Fruit fly (Drosophila melanogaster) Kc167 (cell line): Measurements from ENCODE around the gene Roc1a.

Experiments used
- Myc ChIP-seq: fragments of >200 bp; optimal IDR thresholded peaks from 2 replicates; lab custom pipeline; 2017; ENCODE audit warnings: missing external identifiers
- Sin3A ChIP-seq: fragments of >200 bp; optimal IDR thresholded peaks from 2 replicates; lab custom pipeline; 2018; ENCODE audit warnings: missing external identifiers
- h ChIP-seq: fragments of >200 bp; optimal IDR thresholded peaks from 3 replicates; lab custom pipeline; 2018; ENCODE audit warnings: missing external identifiers
- insv ChIP-seq: fragments of >200 bp; optimal IDR thresholded peaks from 3 replicates; lab custom pipeline; 2018; ENCODE audit warnings: missing external identifiers
- psq ChIP-seq: fragments of >200 bp; optimal IDR thresholded peaks from 2 replicates; lab custom pipeline; 2017; ENCODE audit warnings: missing external identifiers
- ttk ChIP-seq: sonication (Bioruptor generic); optimal IDR thresholded peaks from 2 replicates; lab custom pipeline; 2017; ENCODE audit warnings: missing external identifiers

The Roc1a gene

DNA sequence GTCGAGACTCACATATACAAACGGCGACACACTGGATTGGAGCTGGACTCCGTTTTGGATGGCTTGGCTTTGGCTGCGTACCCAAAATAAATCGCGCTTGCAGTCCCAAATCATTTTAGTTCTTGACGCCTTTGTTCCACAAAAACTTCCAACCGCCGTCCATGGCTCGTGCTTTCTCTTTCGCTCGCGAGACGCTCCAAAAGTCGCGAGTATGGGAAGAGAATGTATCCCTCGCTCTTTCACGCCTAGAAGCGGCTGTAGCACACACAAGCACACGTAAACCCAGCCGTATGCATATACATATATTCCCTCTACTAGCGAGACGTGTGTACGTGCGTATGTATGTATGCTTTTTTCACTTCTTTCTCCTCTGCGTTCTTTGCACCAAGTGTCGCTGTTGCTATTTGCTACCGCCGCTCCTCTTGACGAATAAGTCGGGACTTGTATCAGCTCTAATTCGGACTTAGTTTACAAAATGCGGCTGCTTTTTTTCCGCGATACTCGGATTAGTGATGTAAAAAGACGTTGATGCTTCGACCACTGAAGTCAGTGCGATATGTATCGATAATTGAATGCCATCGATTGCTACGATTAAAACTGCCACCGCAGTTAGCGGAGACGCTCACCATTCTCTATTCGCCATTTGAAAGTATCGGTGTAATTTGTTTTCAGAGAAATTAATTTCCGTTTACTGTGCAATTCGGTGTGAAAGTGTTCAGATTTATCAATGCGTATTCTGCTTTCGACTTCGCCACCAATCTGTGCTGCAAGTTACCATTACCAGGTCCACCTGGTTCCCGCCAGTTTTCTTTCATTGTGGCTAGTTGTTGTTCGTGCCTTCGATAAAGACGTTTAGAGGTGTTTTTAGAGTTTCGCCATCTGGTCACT is 8.6 kb downstream of the Roc1a start, which contains the start of the genes Hmt4-20 and SkpA:
TSS of gene Hmt4-20 (minus strand) at position 542 of the 888 bp plus-strand sequence.
TSS of gene SkpA (plus strand) at position 623 of the 888 bp plus-strand sequence.
- TF ChIP-seq h (lab: Kevin White, UChicago) (no peak), Sin3A (lab: Kevin White, UChicago) (no peak), insv (lab: Kevin White, UChicago) (no peak), ttk (lab: Kevin White, UChicago) (no peak), Myc (lab: Kevin White, UChicago) (no peak), psq (lab: Kevin White, UChicago) (no peak)

DNA sequence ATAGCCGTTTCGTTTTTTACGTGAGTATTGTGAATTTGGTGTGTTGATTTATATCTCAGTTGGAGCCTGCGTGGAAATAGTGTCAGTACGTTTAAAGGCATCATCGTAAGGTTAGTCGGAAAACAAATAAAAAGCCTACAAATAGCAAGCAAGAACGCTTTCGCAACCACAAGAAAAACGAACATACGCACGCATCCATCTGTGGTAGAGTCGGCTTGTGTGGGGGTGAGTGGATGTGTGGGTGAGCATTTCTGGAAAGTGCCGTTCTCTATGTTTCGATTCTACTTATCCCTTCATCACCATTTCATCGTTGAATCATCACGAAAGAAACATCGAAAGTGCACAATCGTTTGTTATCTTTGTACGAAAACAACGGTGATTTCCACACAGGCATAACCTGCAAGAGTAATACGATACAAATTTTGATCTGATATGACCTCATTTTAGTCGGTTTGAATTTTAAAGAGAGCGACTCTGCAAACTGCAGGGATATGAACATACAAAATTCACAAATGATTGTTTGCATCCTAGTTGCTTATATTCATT is 9.3 kb downstream of the Roc1a start:
- TF ChIP-seq Myc (lab: Kevin White, UChicago) (no peak), insv (lab: Kevin White, UChicago) (no peak), psq (lab: Kevin White, UChicago) (no peak), ttk (lab: Kevin White, UChicago) (no peak), h (lab: Kevin White, UChicago) (no peak), Sin3A (lab: Kevin White, UChicago) (no peak)

DNA sequence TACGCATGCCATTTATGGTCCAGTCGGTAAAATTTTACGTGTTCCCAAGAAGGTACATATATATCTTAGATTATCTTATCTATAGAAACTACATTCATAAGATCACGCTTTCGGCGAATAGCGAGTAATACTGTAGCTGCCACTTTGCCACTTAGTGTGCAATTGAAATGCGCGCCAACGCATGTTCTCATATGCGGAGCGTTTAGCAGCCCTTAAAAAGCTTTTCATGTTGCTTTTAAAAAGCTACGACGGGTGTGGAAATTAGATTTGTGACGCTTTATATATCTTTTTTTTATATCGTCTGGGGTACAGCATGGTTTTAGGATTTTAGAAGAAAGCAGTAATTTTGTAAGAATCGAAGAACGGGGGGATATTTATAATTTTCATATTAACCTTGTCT is 10.9 kb downstream of the Roc1a start:
- TF ChIP-seq Sin3A (lab: Kevin White, UChicago): no peak
- TF ChIP-seq ttk (lab: Kevin White, UChicago): no peak
- no peak for TF ChIP-seq h (lab: Kevin White, UChicago)
- no peak for TF ChIP-seq insv (lab: Kevin White, UChicago)
- TF ChIP-seq Myc (lab: Kevin White, UChicago): no peak
- no peak for TF ChIP-seq psq (lab: Kevin White, UChicago)

DNA sequence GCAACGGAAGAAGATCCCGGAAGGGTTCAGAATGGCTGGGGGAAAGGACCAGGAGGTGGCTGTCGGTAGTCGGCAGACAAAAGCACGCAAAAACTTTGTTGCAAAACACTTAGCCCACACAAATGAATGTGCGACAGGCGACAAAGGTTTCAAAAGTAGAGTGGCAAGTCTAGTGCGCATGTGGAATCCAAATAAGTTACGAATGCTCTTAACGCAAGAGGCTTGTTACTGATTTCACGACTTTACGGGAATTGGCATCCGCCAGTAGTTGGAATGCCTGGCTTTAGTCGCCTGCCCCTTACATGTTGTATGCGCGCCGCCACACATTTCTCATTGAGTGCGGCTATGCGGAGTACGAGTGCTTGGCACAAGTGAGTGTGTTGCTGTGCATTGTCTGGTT is 31.4 kb downstream of the Roc1a start:
- TF ChIP-seq Sin3A (lab: Kevin White, UChicago) (no peak), insv (lab: Kevin White, UChicago) (no peak), h (lab: Kevin White, UChicago) (no peak), Myc (lab: Kevin White, UChicago) (no peak)

DNA sequence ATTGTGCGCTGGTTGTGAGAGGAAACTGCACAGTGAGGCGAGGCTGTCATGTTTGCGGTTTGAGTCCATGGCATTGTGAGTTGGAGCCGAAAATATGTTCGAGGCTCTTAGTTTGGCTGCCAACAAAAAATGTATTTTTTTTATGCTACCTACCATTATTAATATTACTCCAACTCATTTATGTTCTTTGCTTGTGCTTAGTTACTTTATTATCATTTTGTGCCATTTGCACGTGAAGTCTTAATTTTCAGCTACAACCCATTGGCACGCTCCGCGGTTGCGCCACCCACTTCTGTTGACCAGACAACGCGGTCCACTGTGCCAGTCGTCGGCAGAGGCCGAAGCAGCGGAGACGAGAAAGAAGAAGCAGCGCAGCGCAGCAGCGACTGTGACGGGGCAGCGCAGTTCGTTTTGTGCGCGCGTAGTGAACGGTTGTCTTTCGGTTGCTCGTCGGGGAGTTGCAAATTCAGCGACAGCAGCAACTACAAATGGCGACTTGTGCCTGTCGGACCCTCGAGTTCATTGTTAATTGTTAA is 39.4 kb downstream of the Roc1a start, which contains the start of gene sdk:
TSS of gene sdk (plus strand) at position 398 of the 536 bp plus-strand sequence.
- no peak for TF ChIP-seq Sin3A (lab: Kevin White, UChicago)
- TF ChIP-seq Myc (lab: Kevin White, UChicago): no peak
- TF ChIP-seq h (lab: Kevin White, UChicago): no peak
- no peak for TF ChIP-seq psq (lab: Kevin White, UChicago)

DNA sequence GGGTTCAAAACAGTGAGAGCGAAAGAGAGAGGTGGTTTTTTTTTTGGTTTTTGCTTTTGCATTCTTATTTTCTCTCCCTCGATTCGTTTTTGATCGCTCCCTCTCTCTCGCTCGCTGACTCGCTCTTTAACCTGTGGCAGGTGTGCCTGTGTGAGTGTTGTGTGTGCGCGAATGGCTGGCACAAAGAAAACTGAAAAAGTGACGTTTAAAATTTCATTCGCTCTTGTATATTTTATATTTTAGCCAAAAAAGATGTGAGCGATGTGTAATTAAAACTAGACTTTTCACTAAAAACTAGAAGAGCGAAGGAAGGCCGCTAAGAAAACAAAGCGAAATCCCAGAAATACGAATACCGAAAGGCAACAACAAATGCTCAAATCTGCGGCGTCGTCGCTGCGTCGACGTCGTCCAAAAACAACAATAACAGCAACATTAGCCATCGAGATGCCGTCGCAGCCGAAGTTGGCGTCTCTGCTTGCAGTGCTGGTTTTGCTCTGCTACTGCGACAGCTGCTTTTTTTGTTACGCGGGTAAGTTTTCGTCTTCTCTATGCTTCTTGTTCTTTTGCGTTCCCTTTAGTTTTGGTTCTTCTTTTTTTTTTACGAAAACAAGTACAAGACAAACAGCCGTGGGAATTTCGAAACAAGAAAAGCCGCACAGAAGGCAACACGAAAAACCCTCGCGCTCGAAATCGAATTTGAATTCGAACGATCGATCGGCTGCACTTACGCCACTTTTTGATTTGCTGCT is 40.4 kb downstream of the Roc1a start:
- no peak for TF ChIP-seq insv (lab: Kevin White, UChicago)
- TF ChIP-seq ttk (lab: Kevin White, UChicago): no peak

DNA sequence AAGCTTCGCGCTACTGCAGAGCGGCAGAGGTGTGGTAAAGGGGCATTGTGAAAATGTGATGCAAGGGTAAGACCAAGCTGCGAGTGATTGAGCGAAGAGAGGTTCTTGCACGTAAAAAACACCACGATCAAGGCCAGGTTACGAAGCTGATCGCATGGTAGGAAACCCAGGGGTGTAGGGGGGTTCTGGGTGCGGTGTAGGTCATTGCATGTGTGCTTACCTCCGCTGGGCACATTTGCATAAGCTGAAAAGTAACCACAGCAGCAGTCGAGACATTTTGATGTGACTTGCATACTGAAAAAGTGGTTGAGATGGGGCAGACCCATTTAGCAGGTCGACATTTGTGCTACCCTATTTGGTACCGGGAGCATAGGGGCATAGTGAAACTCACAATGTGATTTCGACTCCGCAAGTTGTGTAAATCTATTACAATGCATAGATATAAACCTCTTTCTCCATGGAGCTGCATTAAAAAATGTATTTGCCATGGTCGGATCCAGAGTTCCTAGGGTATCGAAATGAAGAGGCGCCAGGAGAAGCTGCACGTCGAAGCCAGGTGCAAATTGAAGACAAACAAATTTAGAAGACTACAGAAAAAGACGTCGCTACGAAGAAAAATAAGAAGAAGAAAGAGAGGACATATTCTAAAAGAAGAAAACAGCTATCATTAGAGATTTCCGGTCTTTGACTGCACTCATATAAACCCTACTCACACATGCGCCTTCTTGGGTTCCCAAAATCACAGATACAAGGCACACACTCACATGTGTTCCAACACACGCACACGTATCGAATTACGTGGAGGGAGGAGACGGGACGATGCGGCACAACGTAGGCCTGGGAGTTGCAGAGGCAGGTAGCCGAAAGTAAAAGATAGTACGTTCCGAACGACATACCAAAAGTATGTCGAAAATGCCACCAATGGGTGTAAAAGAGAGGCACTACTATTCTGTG is 46.0 kb downstream of the Roc1a start:
- no peak for TF ChIP-seq h (lab: Kevin White, UChicago)
- TF ChIP-seq Myc (lab: Kevin White, UChicago): no peak
- TF ChIP-seq psq (lab: Kevin White, UChicago): no peak
- TF ChIP-seq insv (lab: Kevin White, UChicago): no peak
- no peak for TF ChIP-seq ttk (lab: Kevin White, UChicago)
- TF ChIP-seq Sin3A (lab: Kevin White, UChicago): no peak

DNA sequence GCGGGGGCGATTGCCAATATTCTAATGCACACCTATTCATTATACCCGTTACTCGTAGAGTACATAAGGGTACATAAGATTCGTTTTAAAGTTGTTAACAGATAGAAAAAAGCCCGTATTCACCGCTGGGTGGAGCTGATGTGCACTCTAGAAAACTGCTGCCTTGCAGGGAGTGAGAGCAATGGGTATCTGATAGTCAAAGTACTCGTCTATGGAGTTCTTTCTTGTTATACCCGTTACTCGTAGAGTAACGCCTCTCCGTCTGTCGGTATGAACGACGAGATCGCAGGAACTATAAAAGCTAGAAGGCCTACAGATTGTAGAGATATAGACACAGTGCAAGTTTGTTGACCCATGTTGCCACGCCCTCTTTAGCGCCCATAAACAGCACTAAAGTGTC is 46.8 kb downstream of the Roc1a start:
- TF ChIP-seq Sin3A (lab: Kevin White, UChicago) (no peak), ttk (lab: Kevin White, UChicago) (no peak), Myc (lab: Kevin White, UChicago) (no peak)

DNA sequence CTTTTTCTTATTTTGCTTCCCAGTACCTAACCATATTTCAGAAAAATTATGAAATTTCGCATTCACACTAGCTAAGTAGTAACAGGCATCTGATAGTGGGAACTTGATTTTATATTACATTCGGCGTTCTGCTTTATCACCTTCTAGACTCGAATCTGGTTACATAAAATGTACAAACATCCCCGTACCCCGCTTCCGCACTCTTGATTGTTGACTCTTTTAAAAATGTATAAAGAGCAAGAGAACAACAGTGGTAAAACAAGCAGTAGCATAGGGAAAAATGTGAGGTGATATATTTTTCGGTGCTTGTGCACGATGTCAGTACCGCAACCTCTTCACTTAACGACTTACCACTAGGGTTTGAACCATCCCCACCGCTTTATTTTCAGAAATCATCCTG is 47.2 kb downstream of the Roc1a start:
- TF ChIP-seq h (lab: Kevin White, UChicago) (no peak), ttk (lab: Kevin White, UChicago) (no peak), Sin3A (lab: Kevin White, UChicago) (no peak), psq (lab: Kevin White, UChicago) (no peak), insv (lab: Kevin White, UChicago) (no peak), Myc (lab: Kevin White, UChicago) (no peak)

DNA sequence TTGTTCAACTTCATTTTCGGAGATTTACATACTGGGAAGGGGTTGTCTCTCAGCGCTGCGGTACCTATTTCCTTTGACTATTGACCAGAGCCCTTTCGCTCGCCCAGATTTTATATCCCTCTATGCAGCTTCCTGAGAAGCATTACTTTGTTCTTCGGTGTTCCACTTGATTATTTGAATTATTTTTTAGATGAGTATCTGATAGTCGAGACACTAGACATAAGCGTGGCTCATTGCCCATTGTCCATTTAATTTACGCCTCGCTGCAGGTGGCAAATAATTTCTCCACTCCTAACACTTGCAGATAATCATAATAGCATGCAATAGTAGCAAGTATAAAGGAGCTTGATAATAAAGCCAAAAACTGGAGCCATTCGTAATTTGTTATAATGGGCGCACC is 47.7 kb downstream of the Roc1a start:
- no peak for TF ChIP-seq h (lab: Kevin White, UChicago)
- TF ChIP-seq ttk (lab: Kevin White, UChicago): no peak
- TF ChIP-seq insv (lab: Kevin White, UChicago): no peak
- no peak for TF ChIP-seq Sin3A (lab: Kevin White, UChicago)
- no peak for TF ChIP-seq psq (lab: Kevin White, UChicago)
- no peak for TF ChIP-seq Myc (lab: Kevin White, UChicago)
